Fruit fly (Drosophila melanogaster): ENCODE results near the gene CG3473.
A peak's percentile ranks its signal among the peaks of the same experiment; 100 is the strongest.

CG3473 gene

dm6 chr2L:14580693-14581572 lies 17.4 kb upstream of the CG3473 start (continued):
- no peak for TF ChIP-seq Oli (tag; optimal IDR thresholded peaks at IDR 0.05)

- no peak for TF ChIP-seq unpg (GFP tag; optimal IDR thresholded peaks at IDR 0.05)
- TF ChIP-seq D (optimal IDR thresholded peaks at IDR 0.05): peak; percentile 71
- no peak for TF ChIP-seq D (GFP tag; optimal IDR thresholded peaks at IDR 0.05)
- peak in 1 of 2 experiments; percentile 60 for TF ChIP-seq tll (GFP tag; optimal IDR thresholded peaks at IDR 0.05)
- TF ChIP-seq twi (tag; optimal IDR thresholded peaks at IDR 0.05): peak; percentile 12
- TF ChIP-seq dmrt11E (tag; optimal IDR thresholded peaks at IDR 0.05): peak; percentile 2
- 0 out of 2 replicates have a peak, but pooled peaks have one; percentile 29 for TF ChIP-seq toy (GFP tag; IDR thresholded peaks at IDR 0.05)
- peak; percentile 32 for TF ChIP-seq CG9727 (GFP tag; optimal IDR thresholded peaks at IDR 0.05)
- TF ChIP-seq eve (GFP tag; optimal IDR thresholded peaks at IDR 0.05): peak in 1 of 2 experiments; percentile 18
- peak; percentile 23 for TF ChIP-seq ac (GFP tag; optimal IDR thresholded peaks at IDR 0.05)
- no peak for TF ChIP-seq CG8359 (GFP tag; optimal IDR thresholded peaks at IDR 0.05; ENCODE audit: borderline replicate concordance)
- TF ChIP-seq CG15479 (GFP tag; optimal IDR thresholded peaks at IDR 0.05): peak; percentile 29
- peak; percentile 8 for TF ChIP-seq sens (GFP tag)
- peak; percentile 4 for TF ChIP-seq Blimp-1 (GFP tag; optimal IDR thresholded peaks at IDR 0.05)
- no peak for TF ChIP-seq CG7928 (GFP tag; optimal IDR thresholded peaks at IDR 0.05)
- no peak for TF ChIP-seq CG10959 (GFP tag; IDR thresholded peaks at IDR 0.05)
- TF ChIP-seq sd (tag; optimal IDR thresholded peaks at IDR 0.05): no peak
These were observed 15.9 kb upstream of the CG3473 start for dm6 chr2L:14579449-14579848.

- peak; percentile 38 for TF ChIP-seq CG15479 (GFP tag; optimal IDR thresholded peaks at IDR 0.05)
- no peak for TF ChIP-seq gcm2 (GFP tag; optimal IDR thresholded peaks at IDR 0.05)
- peak in 1 of 2 experiments; percentile 7 for TF ChIP-seq tll (GFP tag; optimal IDR thresholded peaks at IDR 0.05)
- peak; percentile 35 for TF ChIP-seq cad (GFP tag; optimal IDR thresholded peaks at IDR 0.05)
- TF ChIP-seq twi (tag; optimal IDR thresholded peaks at IDR 0.05): peak; percentile 63
- 0 out of 2 replicates have a peak, but pooled peaks have one; percentile 17 for TF ChIP-seq ara (GFP tag; IDR thresholded peaks at IDR 0.05)
- no peak for TF ChIP-seq fd3F (GFP tag; optimal IDR thresholded peaks at IDR 0.05)
- TF ChIP-seq prd (optimal IDR thresholded peaks at IDR 0.05): no peak
- TF ChIP-seq prd (GFP tag; IDR thresholded peaks at IDR 0.05): peak; percentile 19; the same call in 1 of the 3 replicates
- TF ChIP-seq zen (tag; optimal IDR thresholded peaks at IDR 0.05): peak; percentile 86
These were observed 13.6 kb upstream of the CG3473 start for dm6 chr2L:14577167-14577566.

- TF ChIP-seq gem (tag; optimal IDR thresholded peaks at IDR 0.05) (peak; percentile 29), Ssrp (tag; optimal IDR thresholded peaks at IDR 0.05) (peak; percentile 10), CG13424 (tag; optimal IDR thresholded peaks at IDR 0.05) (no peak), CG3407 (GFP tag; optimal IDR thresholded peaks at IDR 0.05) (no peak), row (GFP tag; IDR thresholded peaks at IDR 0.05) (0 out of 3 replicates have a peak, but pooled peaks have one; percentile 12), CG4424 (GFP tag; optimal IDR thresholded peaks at IDR 0.05) (peak; percentile 5), NFAT (GFP tag; IDR thresholded peaks at IDR 0.05) (no peak), Myb (GFP tag; optimal IDR thresholded peaks at IDR 0.05) (no peak), z (GFP tag; IDR thresholded peaks at IDR 0.05) (no peak), oc (tag; optimal IDR thresholded peaks at IDR 0.05) (no peak), disco-r (GFP tag; optimal IDR thresholded peaks at IDR 0.05) (no peak), CG10431 (GFP tag; optimal IDR thresholded peaks at IDR 0.05) (no peak), chm (GFP tag; IDR thresholded peaks at IDR 0.05) (no peak), Scr (GFP tag; IDR thresholded peaks at IDR 0.05; ENCODE audit: partially characterized antibody) (no peak), Sox102F (GFP tag; optimal IDR thresholded peaks at IDR 0.05) (peak; percentile 19), prd (optimal IDR thresholded peaks at IDR 0.05) (no peak), prd (GFP tag; IDR thresholded peaks at IDR 0.05) (peak; percentile 19; the same call in 1 of the 3 replicates), CG12299 (tag; optimal IDR thresholded peaks at IDR 0.05) (no peak), ara (GFP tag; IDR thresholded peaks at IDR 0.05) (peak; percentile 50), CG2712 (tag; optimal IDR thresholded peaks at IDR 0.05) (peak; percentile 9), Blimp-1 (GFP tag; optimal IDR thresholded peaks at IDR 0.05) (peak; percentile 5), ranshi (GFP tag; IDR thresholded peaks at IDR 0.05) (no peak), CG6175 (GFP tag; IDR thresholded peaks at IDR 0.05) (no peak)
These were observed 11.3 kb upstream of the CG3473 start for dm6 chr2L:14574852-14575251.

Measured in whole organism, embryonic.